Fruit fly (Drosophila melanogaster) whole organism, embryonic: ENCODE results near the gene Chrac-16.

Experiments used
- Ada2b ChIP-seq: fragments of 200-800 bp; sonication (Bioruptor generic); IDR thresholded peaks from 2 replicates; pipeline ENCODE4 v1.3.6; 2022; ENCODE audit warnings: missing biosample characterization, missing genetic modification characterization
- Aef1 ChIP-seq: fragments of 200-800 bp; sonication (Bioruptor generic); IDR thresholded peaks from 3 replicates; pipeline ENCODE4 v1.3.6; 2022; ENCODE audit warnings: missing biosample characterization, missing genetic modification characterization
- BEAF-32 ChIP-seq: fragments of 200-800 bp; sonication (Bioruptor generic); optimal IDR thresholded peaks from 3 replicates; lab custom pipeline; 2017; ENCODE audit warnings: missing biosample characterization, missing genetic modification characterization, mild to moderate bottlenecking, moderate library complexity, missing genetic modification reagents
- Bteb2 ChIP-seq: fragments of 200-800 bp; sonication (Bioruptor generic); optimal IDR thresholded peaks from 2 replicates; lab custom pipeline; 2016; ENCODE audit warnings: missing biosample characterization, missing genetic modification characterization
- CG11247 ChIP-seq: fragments of 200-800 bp; sonication (Bioruptor generic); IDR thresholded peaks from 2 replicates; pipeline ENCODE4 v1.3.6; 2022; ENCODE audit warnings: missing biosample characterization, missing genetic modification characterization
- CG12391 ChIP-seq: fragments of 200-800 bp; sonication (Bioruptor generic); optimal IDR thresholded peaks from 3 replicates; lab custom pipeline; 2018; ENCODE audit warnings: missing biosample characterization, mild to moderate bottlenecking, missing genetic modification characterization, moderate library complexity
- CG12659 ChIP-seq: fragments of 200-800 bp; sonication (Bioruptor generic); optimal IDR thresholded peaks from 3 replicates; lab custom pipeline; 2017; ENCODE audit warnings: mild to moderate bottlenecking, missing biosample characterization, missing genetic modification reagents, missing genetic modification characterization
- CG12769 ChIP-seq: fragments of 200-800 bp; sonication (Bioruptor generic); optimal IDR thresholded peaks from 2 replicates; lab custom pipeline; 2019; ENCODE audit warnings: missing biosample characterization, mild to moderate bottlenecking, missing genetic modification characterization, moderate library complexity
- CG13287 ChIP-seq: fragments of 200-800 bp; sonication (Bioruptor generic); IDR thresholded peaks from 2 replicates; pipeline ENCODE4 v1.3.6; 2022; ENCODE audit warnings: missing biosample characterization, missing genetic modification characterization; ENCODE audit not compliant: partially characterized antibody
- CG13424 ChIP-seq: fragments of 200-800 bp; sonication (Bioruptor generic); optimal IDR thresholded peaks from 2 replicates; lab custom pipeline; 2019; ENCODE audit warnings: missing biosample characterization, mild to moderate bottlenecking, missing genetic modification characterization, moderate library complexity
- CG17361 ChIP-seq: fragments of 200-800 bp; sonication (Bioruptor generic); IDR thresholded peaks from 3 replicates; pipeline ENCODE4 v1.3.6; 2022; ENCODE audit warnings: missing biosample characterization, missing genetic modification characterization
- CG32772 ChIP-seq: fragments of 200-800 bp; sonication (Bioruptor generic); IDR thresholded peaks from 2 replicates; pipeline ENCODE4 v1.3.6; 2022; ENCODE audit warnings: missing biosample characterization, missing genetic modification characterization
- CG3281 ChIP-seq: fragments of 200-800 bp; sonication (Bioruptor generic); optimal IDR thresholded peaks from 3 replicates; lab custom pipeline; 2017; ENCODE audit warnings: missing biosample characterization, mild to moderate bottlenecking, missing genetic modification characterization
- CG4360 ChIP-seq: fragments of 200-800 bp; sonication (Bioruptor generic); IDR thresholded peaks from 2 replicates; pipeline ENCODE4 v1.3.6; 2022; ENCODE audit warnings: missing biosample characterization, missing genetic modification characterization
- CG8359 ChIP-seq: fragments of 200-800 bp; sonication (Bioruptor generic); optimal IDR thresholded peaks from 2 replicates; lab custom pipeline; 2017; ENCODE audit warnings: missing biosample characterization, mild to moderate bottlenecking, missing genetic modification characterization, borderline replicate concordance
- CG8388 ChIP-seq: fragments of 200-800 bp; sonication (Bioruptor generic); optimal IDR thresholded peaks from 2 replicates; lab custom pipeline; 2019; ENCODE audit warnings: missing biosample characterization, mild to moderate bottlenecking, missing genetic modification characterization, moderate library complexity
- CHES-1-like ChIP-seq: fragments of 200-800 bp; sonication (Bioruptor generic); optimal IDR thresholded peaks from 2 replicates; lab custom pipeline; 2016; ENCODE audit warnings: missing biosample characterization, missing genetic modification characterization
- Camta ChIP-seq: fragments of 200-800 bp; sonication (Bioruptor generic); optimal IDR thresholded peaks from 2 replicates; lab custom pipeline; 2016; ENCODE audit warnings: missing biosample characterization, missing genetic modification characterization
- CrebB ChIP-seq: fragments of 200-800 bp; sonication (Bioruptor generic); optimal IDR thresholded peaks from 3 replicates; lab custom pipeline; 2018; ENCODE audit warnings: missing biosample characterization, mild to moderate bottlenecking, missing genetic modification characterization
- D19A ChIP-seq: fragments of 200-800 bp; optimal IDR thresholded peaks from 3 replicates; lab custom pipeline; 2019; ENCODE audit warnings: missing biosample characterization, mild to moderate bottlenecking, missing genetic modification characterization, moderate library complexity
- Dad ChIP-seq: fragments of 200-800 bp; sonication (Bioruptor generic); optimal IDR thresholded peaks from 3 replicates; lab custom pipeline; 2016; ENCODE audit warnings: missing biosample characterization, missing genetic modification characterization
- E2f1 ChIP-seq: fragments of 200-800 bp; sonication (Bioruptor generic); IDR thresholded peaks from 2 replicates; pipeline ENCODE4 v1.3.6; 2022; ENCODE audit warnings: missing biosample characterization, missing genetic modification characterization
- Hsf ChIP-seq: fragments of 200-800 bp; sonication (Bioruptor generic); optimal IDR thresholded peaks from 3 replicates; lab custom pipeline; 2016; ENCODE audit warnings: missing biosample characterization, missing genetic modification characterization
- Mad ChIP-seq: fragments of 200-800 bp; sonication (Bioruptor generic); optimal IDR thresholded peaks from 2 replicates; lab custom pipeline; 2016; ENCODE audit warnings: missing biosample characterization, missing genetic modification characterization
- Med ChIP-seq: fragments of 200-800 bp; sonication (Bioruptor generic); peaks from one replicate; lab custom pipeline; 2016; ENCODE audit warnings: missing biosample characterization, missing genetic modification characterization, mild to moderate bottlenecking, inconsistent platforms, moderate library complexity
- Rx ChIP-seq: fragments of 200-800 bp; sonication (Bioruptor generic); IDR thresholded peaks from 2 replicates; pipeline ENCODE4 v1.3.6; 2022; ENCODE audit warnings: missing biosample characterization, missing genetic modification characterization
- Ssrp ChIP-seq: fragments of 200-800 bp; sonication (Bioruptor generic); optimal IDR thresholded peaks from 2 replicates; lab custom pipeline; 2018; ENCODE audit warnings: missing biosample characterization, mild to moderate bottlenecking, missing genetic modification characterization, moderate library complexity
- Trl ChIP-seq, 3 experiments: fragments of >200 bp in 2 of 3; fragments of 200-800 bp in 1 of 3; sonication (Bioruptor generic) in 1 of 3; optimal IDR thresholded peaks; 2 replicates in 1 of 3; 3 replicates in 2 of 3; lab custom pipeline; 2016 to 2017; ENCODE audit warnings: missing biosample characterization in 1 of 3, missing genetic modification characterization in 1 of 3
- Vsx1 ChIP-seq: fragments of 200-800 bp; sonication (Bioruptor generic); optimal IDR thresholded peaks from 2 replicates; lab custom pipeline; 2017; ENCODE audit warnings: missing biosample characterization, mild to moderate bottlenecking, missing genetic modification characterization, missing genetic modification reagents
- Xbp1 ChIP-seq: fragments of 200-800 bp; sonication (Bioruptor generic); optimal IDR thresholded peaks from 3 replicates; lab custom pipeline; 2016; ENCODE audit warnings: missing biosample characterization, mild to moderate bottlenecking, missing genetic modification characterization
- YL-1 ChIP-seq: fragments of 200-800 bp; sonication (Bioruptor generic); optimal IDR thresholded peaks from 3 replicates; lab custom pipeline; 2017; ENCODE audit warnings: missing biosample characterization, mild to moderate bottlenecking, missing genetic modification characterization
- abd-A ChIP-seq: fragments of 200-800 bp; sonication (Bioruptor generic); optimal IDR thresholded peaks from 3 replicates; lab custom pipeline; 2019; ENCODE audit warnings: missing biosample characterization, mild to moderate bottlenecking, missing genetic modification characterization, moderate library complexity
- ara ChIP-seq: fragments of 200-800 bp; sonication (Bioruptor generic); IDR thresholded peaks from 2 replicates; pipeline ENCODE4 v1.3.6; 2022; ENCODE audit warnings: missing biosample characterization, missing genetic modification characterization
- az2 ChIP-seq: fragments of 200-800 bp; sonication (Bioruptor generic); optimal IDR thresholded peaks from 3 replicates; lab custom pipeline; 2016; ENCODE audit warnings: missing biosample characterization, missing genetic modification characterization
- bcd ChIP-seq: fragments of 200-800 bp; sonication (Bioruptor generic); optimal IDR thresholded peaks from 2 replicates; lab custom pipeline; 2017; ENCODE audit warnings: missing biosample characterization, mild to moderate bottlenecking, missing genetic modification characterization
- ci ChIP-seq: fragments of 200-800 bp; sonication (Bioruptor generic); IDR thresholded peaks from 3 replicates; pipeline ENCODE4 v1.3.6; 2022; ENCODE audit warnings: missing biosample characterization, missing genetic modification characterization
- esg ChIP-seq: fragments of 200-800 bp; sonication (Bioruptor generic); conservative IDR thresholded peaks from 2 replicates; pipeline ENCODE4 v1.3.6; 2022; ENCODE audit warnings: missing biosample characterization, missing genetic modification characterization
- fd102C ChIP-seq: fragments of 200-800 bp; sonication (Bioruptor generic); optimal IDR thresholded peaks from 2 replicates; lab custom pipeline; 2018; ENCODE audit warnings: missing biosample characterization, mild to moderate bottlenecking, missing genetic modification characterization, moderate library complexity
- gsb ChIP-seq: fragments of 200-800 bp; sonication (Bioruptor generic); IDR thresholded peaks from 2 replicates; pipeline ENCODE4 v1.3.6; 2022; ENCODE audit warnings: missing biosample characterization, missing genetic modification characterization
- inv ChIP-seq: fragments of 200-800 bp; sonication (Bioruptor generic); IDR thresholded peaks from 2 replicates; pipeline ENCODE4 v1.3.6; 2022; ENCODE audit warnings: missing biosample characterization, missing genetic modification characterization; ENCODE audit not compliant: partially characterized antibody
- lmd ChIP-seq: fragments of 200-800 bp; sonication (Bioruptor generic); IDR thresholded peaks from 2 replicates; pipeline ENCODE4 v1.3.6; 2022; ENCODE audit warnings: missing biosample characterization, missing genetic modification characterization
- oc ChIP-seq: fragments of 200-800 bp; sonication (Bioruptor generic); optimal IDR thresholded peaks from 2 replicates; lab custom pipeline; 2018; ENCODE audit warnings: missing biosample characterization, mild to moderate bottlenecking, missing genetic modification characterization, moderate library complexity
- p53 ChIP-seq: fragments of 200-800 bp; sonication (Bioruptor generic); optimal IDR thresholded peaks from 2 replicates; lab custom pipeline; 2016; ENCODE audit warnings: missing biosample characterization, missing genetic modification characterization
- pan ChIP-seq, 4 experiments: fragments of >200 bp in 3 of 4; fragments of 200-800 bp in 1 of 4; sonication (Bioruptor generic) in 1 of 4; optimal IDR thresholded peaks in 3 of 4; IDR thresholded peaks in 1 of 4; 2 replicates each; pipeline versions ENCODE4 v1.3.6 to Lab custom; 2017 to 2022; ENCODE audit warnings: missing biosample characterization in 2 of 4, missing genetic modification characterization in 2 of 4, mixed read lengths in 1 of 4
- salm ChIP-seq: fragments of 200-800 bp; sonication (Bioruptor generic); optimal IDR thresholded peaks from 2 replicates; lab custom pipeline; 2018; ENCODE audit warnings: missing biosample characterization, mild to moderate bottlenecking, missing genetic modification characterization

Chrac-16 gene

dm6 chrX:12018440-12019101, 810 bp upstream of the Chrac-16 start, which contains the start of gene Lsm12a (continued):
- TF ChIP-seq YL-1 (GFP tag; lab: Kevin White, UChicago) = peak; percentile 21
- peak; percentile 23 for TF ChIP-seq CG12659 (GFP tag; lab: Kevin White, UChicago)
- TF ChIP-seq pan (optimal IDR thresholded peaks at IDR 0.05; lab: Kevin White, UChicago) = no peak
- no peak for TF ChIP-seq pan (GFP tag; optimal IDR thresholded peaks at IDR 0.05 in 1 of 2, IDR thresholded peaks at IDR 0.05 in 1 of 2)
- TF ChIP-seq p53 (GFP tag; lab: Kevin White, UChicago) = no peak

dm6 chrX:12014800-12015389, 2.9 kb downstream of the Chrac-16 start:
- TF ChIP-seq Med (GFP tag; lab: Kevin White, UChicago) = peak; percentile 82
- peak; percentile 31; the same call in 1 of the 2 replicates for TF ChIP-seq CG13287 (GFP tag; lab: Robert Waterston, UW)
- peak; percentile 16; the same call in 1 of the 2 replicates for TF ChIP-seq Rx (GFP tag; lab: Robert Waterston, UW)
- peak; percentile 36 for TF ChIP-seq Xbp1 (GFP tag; lab: Kevin White, UChicago)
- TF ChIP-seq inv (GFP tag; lab: Robert Waterston, UW) = 0 out of 2 replicates have a peak, but pooled peaks have one; percentile 9
- peak; percentile 46 for TF ChIP-seq CG32772 (GFP tag; lab: Robert Waterston, UW)
- TF ChIP-seq CG13424 (tag; lab: Kevin White, UChicago) = peak; percentile 28
- no peak for TF ChIP-seq fd102C (GFP tag; lab: Kevin White, UChicago)
- no peak for TF ChIP-seq Trl (optimal IDR thresholded peaks at IDR 0.05; lab: Kevin White, UChicago)
- TF ChIP-seq Trl (GFP tag; optimal IDR thresholded peaks at IDR 0.05; lab: Kevin White, UChicago) = no peak
- peak; percentile 5 for TF ChIP-seq CHES-1-like (GFP tag; lab: Kevin White, UChicago)
- peak; percentile 8 for TF ChIP-seq az2 (GFP tag; lab: Kevin White, UChicago)
- peak; percentile 20 for TF ChIP-seq Dad
- TF ChIP-seq ci = peak; percentile 46; the same call in 1 of the 3 replicates
- no peak for TF ChIP-seq CG3281
- 0 out of 2 replicates have a peak, but pooled peaks have one; percentile 17 for TF ChIP-seq gsb
- peak; percentile 26; the same call in 1 of the 2 replicates for TF ChIP-seq E2f1 (GFP tag; lab: Robert Waterston, UW)
- peak; percentile 14 for TF ChIP-seq Mad (GFP tag; lab: Kevin White, UChicago)
- 0 out of 2 replicates have a peak, but pooled peaks have one; percentile 20 for TF ChIP-seq CG11247 (GFP tag; lab: Robert Waterston, UW)
- TF ChIP-seq oc = no peak
- TF ChIP-seq CG8359 = peak; percentile 67
- peak; percentile 19; the same call in 2 of the 3 replicates for TF ChIP-seq Aef1
- no peak for TF ChIP-seq BEAF-32 (GFP tag; lab: Kevin White, UChicago)
- 0 out of 2 replicates have a peak, but pooled peaks have one; percentile 8 for TF ChIP-seq lmd (GFP tag; lab: Robert Waterston, UW)
- TF ChIP-seq Ssrp (tag; lab: Kevin White, UChicago) = peak; percentile 1
- TF ChIP-seq CrebB (tag; lab: Kevin White, UChicago) = no peak
- TF ChIP-seq CG8388 = no peak
- TF ChIP-seq D19A (tag; lab: Kevin White, UChicago) = peak; percentile 10
- peak; percentile 21 for TF ChIP-seq bcd (GFP tag; lab: Kevin White, UChicago)
- peak; percentile 41 for TF ChIP-seq Camta (GFP tag; lab: Kevin White, UChicago)
- TF ChIP-seq salm (tag; lab: Kevin White, UChicago) = no peak
- TF ChIP-seq Vsx1 (GFP tag; lab: Kevin White, UChicago) = no peak
- peak; percentile 81 for TF ChIP-seq CG4360
- peak; percentile 7; the same call in 1 of the 2 replicates for TF ChIP-seq esg (GFP tag; lab: Robert Waterston, UW)
- TF ChIP-seq Hsf (GFP tag; lab: Kevin White, UChicago) = peak; percentile 17
- no peak for TF ChIP-seq CG12769
- TF ChIP-seq CG17361 (GFP tag; lab: Robert Waterston, UW) = peak; percentile 59; the same call in 2 of the 3 replicates
- TF ChIP-seq Bteb2 (GFP tag; lab: Kevin White, UChicago) = no peak
- no peak for TF ChIP-seq abd-A
- peak; percentile 36 for TF ChIP-seq CG12391 (tag; lab: Kevin White, UChicago)
- peak; percentile 65 for TF ChIP-seq Ada2b (GFP tag; lab: Robert Waterston, UW)
- TF ChIP-seq ara (GFP tag; lab: Robert Waterston, UW) = peak; percentile 20; the same call in 1 of the 2 replicates
